Fruit fly (Drosophila melanogaster): Measurements from ENCODE around the gene CG12877.

Gene CG12877

dm6 chr3R:27677174-27677726 is 29.6 kb upstream of the CG12877 start, which contains the start of gene Hsdl2 (continued):
- no peak for TF ChIP-seq Elba2 (GFP tag; optimal IDR thresholded peaks at IDR 0.05)
- peak; percentile 84 for TF ChIP-seq HmgZ (tag; optimal IDR thresholded peaks at IDR 0.05)
- TF ChIP-seq Bteb2 (GFP tag; optimal IDR thresholded peaks at IDR 0.05): peak; percentile 44
- TF ChIP-seq Dp (GFP tag; optimal IDR thresholded peaks at IDR 0.05): peak; percentile 92
- TF ChIP-seq shn (GFP tag; optimal IDR thresholded peaks at IDR 0.05): no peak
- TF ChIP-seq CG9817 (tag; optimal IDR thresholded peaks at IDR 0.05): peak; percentile 30
- peak; percentile 24 for TF ChIP-seq Nf-YB (GFP tag; optimal IDR thresholded peaks at IDR 0.05)
- TF ChIP-seq danr (GFP tag; IDR thresholded peaks at IDR 0.05): no peak
- TF ChIP-seq CG34376 (GFP tag; optimal IDR thresholded peaks at IDR 0.05): peak; percentile 49
- no peak for TF ChIP-seq Sox102F (GFP tag; optimal IDR thresholded peaks at IDR 0.05)
- TF ChIP-seq hb (GFP tag; IDR thresholded peaks at IDR 0.05; ENCODE audit: partially characterized antibody): peak; percentile 53; the same call in 1 of the 3 replicates
- no peak; the same call in 1 of the 2 replicates for TF ChIP-seq Ptx1 (GFP tag; IDR thresholded peaks at IDR 0.05)
- no peak for TF ChIP-seq CG12071 (GFP tag; optimal IDR thresholded peaks at IDR 0.05)
- TF ChIP-seq HLHmδ (GFP tag; optimal IDR thresholded peaks at IDR 0.05): no peak
- 0 out of 2 replicates have a peak, but pooled peaks have one; percentile 42 for TF ChIP-seq vvl (GFP tag; IDR thresholded peaks at IDR 0.05)
- TF ChIP-seq crol (GFP tag; IDR thresholded peaks at IDR 0.05): no peak
- TF ChIP-seq Hmr (GFP tag; optimal IDR thresholded peaks at IDR 0.05): peak; percentile 61
- TF ChIP-seq prd (optimal IDR thresholded peaks at IDR 0.05): no peak
- peak; percentile 70 for TF ChIP-seq prd (GFP tag; IDR thresholded peaks at IDR 0.05)
- TF ChIP-seq zen (tag; optimal IDR thresholded peaks at IDR 0.05): no peak
- no peak for TF ChIP-seq salm (tag; optimal IDR thresholded peaks at IDR 0.05)
- no peak for TF ChIP-seq CG2199 (GFP tag; IDR thresholded peaks at IDR 0.05)
- TF ChIP-seq CG6791 (GFP tag; IDR thresholded peaks at IDR 0.05; ENCODE audit: partially characterized antibody): peak; percentile 61; the same call in 2 of the 3 replicates
- TF ChIP-seq CG7786 (GFP tag; optimal IDR thresholded peaks at IDR 0.05): peak; percentile 7
- no peak for TF ChIP-seq yki (optimal IDR thresholded peaks at IDR 0.05)
- TF ChIP-seq Awh (GFP tag; IDR thresholded peaks at IDR 0.05): no peak
- no peak for TF ChIP-seq caup (GFP tag; optimal IDR thresholded peaks at IDR 0.05; ENCODE audit: severe bottlenecking)
- TF ChIP-seq CG12659 (GFP tag; optimal IDR thresholded peaks at IDR 0.05): peak; percentile 67
- peak; percentile 45 for TF ChIP-seq CG9215 (GFP tag; IDR thresholded peaks at IDR 0.05)
- TF ChIP-seq CG10565 (GFP tag; optimal IDR thresholded peaks at IDR 0.05): no peak
- TF ChIP-seq CG12104 (GFP tag; optimal IDR thresholded peaks at IDR 0.05): peak; percentile 37
- TF ChIP-seq knrl (GFP tag; IDR thresholded peaks at IDR 0.05; ENCODE audit: partially characterized antibody): peak; percentile 67
- TF ChIP-seq CTCF (GFP tag; optimal IDR thresholded peaks at IDR 0.05): peak; percentile 46
- TF ChIP-seq ase (GFP tag; IDR thresholded peaks at IDR 0.05): no peak
- no peak for TF ChIP-seq pfk (GFP tag; optimal IDR thresholded peaks at IDR 0.05)
- TF ChIP-seq CG8359 (GFP tag; optimal IDR thresholded peaks at IDR 0.05; ENCODE audit: borderline replicate concordance): no peak
- TF ChIP-seq dysf (GFP tag; IDR thresholded peaks at IDR 0.05): no peak
- TF ChIP-seq Dfd (GFP tag; optimal IDR thresholded peaks at IDR 0.05): no peak
- TF ChIP-seq sob (GFP tag; IDR thresholded peaks at IDR 0.05): peak; percentile 27; the same call in 1 of the 2 replicates
- 0 out of 3 replicates have a peak, but pooled peaks have one; percentile 60 for TF ChIP-seq CG34422 (GFP tag; IDR thresholded peaks at IDR 0.05)
- TF ChIP-seq kni (GFP tag; optimal IDR thresholded peaks at IDR 0.05): no peak
- TF ChIP-seq ssp (GFP tag; IDR thresholded peaks at IDR 0.05): peak; percentile 40; the same call in 1 of the 2 replicates
- TF ChIP-seq CG4424 (GFP tag; optimal IDR thresholded peaks at IDR 0.05): peak; percentile 0
- TF ChIP-seq Jarid2 (GFP tag; optimal IDR thresholded peaks at IDR 0.05): no peak
- peak; percentile 2 for TF ChIP-seq bab2 (GFP tag; optimal IDR thresholded peaks at IDR 0.05)
- no peak for TF ChIP-seq CG5953 (GFP tag; IDR thresholded peaks at IDR 0.05)
- no peak for TF ChIP-seq slp2 (GFP tag; optimal IDR thresholded peaks at IDR 0.05)
- TF ChIP-seq grn (GFP tag; optimal IDR thresholded peaks at IDR 0.05): no peak
- TF ChIP-seq CG6689 (GFP tag; IDR thresholded peaks at IDR 0.05): peak; percentile 42
- no peak for TF ChIP-seq psq (GFP tag; optimal IDR thresholded peaks at IDR 0.05)
- no peak for TF ChIP-seq luna (GFP tag; optimal IDR thresholded peaks at IDR 0.05)
- no peak for TF ChIP-seq CG5245 (GFP tag; optimal IDR thresholded peaks at IDR 0.05)

Measured in whole organism, embryonic.